Fruit fly (Drosophila melanogaster) S2 (cell line): Measurements from ENCODE around the gene CG2187.

Experiments used
- CG8478 ChIP-seq: fragments of >200 bp; optimal IDR thresholded peaks from 2 replicates; lab custom pipeline; 2018
- CTCF ChIP-seq, 2 experiments: fragments of >200 bp; optimal IDR thresholded peaks; 2 replicates each; lab custom pipeline; 2018

- TF ChIP-seq CTCF (optimal IDR thresholded peaks at IDR 0.05; lab: Kevin White, UChicago) = no peak
- TF ChIP-seq CG8478 = no peak
Measured at dm6 chr3R:31771790-31772576, 13.5 kb upstream of the CG2187 start, which contains the start of the genes betaGlu and sip3.
